Fruit fly (Drosophila melanogaster) whole organism, embryonic: ENCODE results near the gene pes.

ENCODE experiments used
- Asciz ChIP-seq: fragments of 200-800 bp; sonication (Bioruptor generic); optimal IDR thresholded peaks from 2 replicates; lab custom pipeline; 2017; ENCODE audit warnings: missing biosample characterization, mild to moderate bottlenecking, missing genetic modification characterization, missing genetic modification reagents
- CG11695 ChIP-seq: fragments of 200-800 bp; sonication (Bioruptor generic); IDR thresholded peaks from 3 replicates; pipeline ENCODE4 v1.3.6; 2022; ENCODE audit warnings: missing biosample characterization, missing genetic modification characterization
- CG12071 ChIP-seq: fragments of 200-800 bp; sonication (Bioruptor generic); optimal IDR thresholded peaks from 3 replicates; lab custom pipeline; 2018; ENCODE audit warnings: missing biosample characterization, mild to moderate bottlenecking, missing genetic modification characterization
- CG12219 ChIP-seq: fragments of 200-800 bp; sonication (Bioruptor generic); optimal IDR thresholded peaks from 3 replicates; lab custom pipeline; 2018; ENCODE audit warnings: missing biosample characterization, mild to moderate bottlenecking, missing genetic modification characterization
- CG12391 ChIP-seq: fragments of 200-800 bp; sonication (Bioruptor generic); optimal IDR thresholded peaks from 3 replicates; lab custom pipeline; 2018; ENCODE audit warnings: missing biosample characterization, mild to moderate bottlenecking, missing genetic modification characterization, moderate library complexity
- CG12744 ChIP-seq: fragments of 200-800 bp; sonication (Bioruptor generic); optimal IDR thresholded peaks from 2 replicates; lab custom pipeline; 2016; ENCODE audit warnings: missing biosample characterization, missing genetic modification characterization
- CG12769 ChIP-seq: fragments of 200-800 bp; sonication (Bioruptor generic); optimal IDR thresholded peaks from 2 replicates; lab custom pipeline; 2019; ENCODE audit warnings: missing biosample characterization, mild to moderate bottlenecking, missing genetic modification characterization, moderate library complexity
- CG15269 ChIP-seq: fragments of 200-800 bp; sonication (Bioruptor generic); optimal IDR thresholded peaks from 2 replicates; lab custom pipeline; 2018; ENCODE audit warnings: missing biosample characterization, mild to moderate bottlenecking, missing genetic modification characterization, moderate library complexity
- CG15696 ChIP-seq: fragments of 200-800 bp; sonication (Bioruptor generic); optimal IDR thresholded peaks from 2 replicates; lab custom pipeline; 2019; ENCODE audit warnings: missing biosample characterization, mild to moderate bottlenecking, missing genetic modification characterization, moderate library complexity
- CG17385 ChIP-seq: fragments of 200-800 bp; sonication (Bioruptor generic); optimal IDR thresholded peaks from 3 replicates; lab custom pipeline; 2018; ENCODE audit warnings: missing biosample characterization, mild to moderate bottlenecking, missing genetic modification characterization
- CG17568 ChIP-seq: fragments of 200-800 bp; sonication (Bioruptor generic); optimal IDR thresholded peaks from 2 replicates; lab custom pipeline; 2018; ENCODE audit warnings: missing biosample characterization, mild to moderate bottlenecking, missing genetic modification characterization, moderate library complexity
- CG2678 ChIP-seq: fragments of 200-800 bp; sonication (Bioruptor generic); optimal IDR thresholded peaks from 3 replicates; lab custom pipeline; 2019; ENCODE audit warnings: missing biosample characterization, mild to moderate bottlenecking, missing genetic modification characterization, moderate library complexity
- CG4617 ChIP-seq: fragments of 200-800 bp; sonication (Bioruptor generic); optimal IDR thresholded peaks from 3 replicates; lab custom pipeline; 2016; ENCODE audit warnings: missing biosample characterization, missing genetic modification characterization, borderline replicate concordance
- CG7556 ChIP-seq: fragments of 200-800 bp; sonication (Bioruptor generic); optimal IDR thresholded peaks from 2 replicates; lab custom pipeline; 2017; ENCODE audit warnings: missing biosample characterization, mild to moderate bottlenecking, missing genetic modification characterization
- CG7839 ChIP-seq: fragments of 200-800 bp; sonication (Bioruptor generic); optimal IDR thresholded peaks from 3 replicates; lab custom pipeline; 2018; ENCODE audit warnings: missing biosample characterization, mild to moderate bottlenecking, missing genetic modification characterization, moderate library complexity
- CG8290 ChIP-seq, 3 experiments: fragments of 200-800 bp; sonication (Bioruptor generic); optimal IDR thresholded peaks; 2 replicates each; lab custom pipeline; 2016 to 2019; ENCODE audit warnings: missing biosample characterization in 3 of 3, missing genetic modification characterization in 3 of 3, mild to moderate bottlenecking in 2 of 3, moderate library complexity in 1 of 3
- CG8944 ChIP-seq: fragments of 200-800 bp; sonication (Bioruptor generic); optimal IDR thresholded peaks from 3 replicates; lab custom pipeline; 2016; ENCODE audit warnings: missing biosample characterization, missing genetic modification characterization
- Camta ChIP-seq: fragments of 200-800 bp; sonication (Bioruptor generic); optimal IDR thresholded peaks from 2 replicates; lab custom pipeline; 2016; ENCODE audit warnings: missing biosample characterization, missing genetic modification characterization
- Dad ChIP-seq: fragments of 200-800 bp; sonication (Bioruptor generic); optimal IDR thresholded peaks from 3 replicates; lab custom pipeline; 2016; ENCODE audit warnings: missing biosample characterization, missing genetic modification characterization
- Dfd ChIP-seq, 2 experiments: fragments of >200 bp; optimal IDR thresholded peaks; 2 replicates each; lab custom pipeline; 2017; ENCODE audit warnings: missing biosample characterization in 2 of 2, missing genetic modification characterization in 2 of 2
- Doc2 ChIP-seq: fragments of 200-800 bp; sonication (Bioruptor generic); IDR thresholded peaks from 2 replicates; pipeline ENCODE4 v1.3.6; 2022; ENCODE audit warnings: missing biosample characterization, missing genetic modification characterization
- Gug ChIP-seq: fragments of 200-800 bp; sonication (Bioruptor generic); IDR thresholded peaks from 4 replicates; pipeline ENCODE4 v1.3.6; 2022; ENCODE audit warnings: missing biosample characterization, missing genetic modification characterization
- H15 ChIP-seq: fragments of 200-800 bp; sonication (Bioruptor generic); IDR thresholded peaks from 3 replicates; pipeline ENCODE4 v1.3.6; 2022; ENCODE audit warnings: missing biosample characterization, missing genetic modification characterization
- HLH3B ChIP-seq: fragments of 200-800 bp; sonication (Bioruptor generic); IDR thresholded peaks from 2 replicates; pipeline ENCODE4 v1.3.6; 2022; ENCODE audit warnings: missing biosample characterization, missing genetic modification characterization
- HLH4C ChIP-seq: fragments of 200-800 bp; sonication (Bioruptor generic); IDR thresholded peaks from 3 replicates; pipeline ENCODE4 v1.3.6; 2022; ENCODE audit warnings: missing biosample characterization, missing genetic modification characterization; ENCODE audit not compliant: partially characterized antibody
- Lhr ChIP-seq: fragments of 200-800 bp; sonication (Bioruptor generic); optimal IDR thresholded peaks from 3 replicates; lab custom pipeline; 2017; ENCODE audit warnings: mild to moderate bottlenecking, missing biosample characterization, missing genetic modification reagents, missing genetic modification characterization
- Med ChIP-seq: fragments of 200-800 bp; sonication (Bioruptor generic); peaks from one replicate; lab custom pipeline; 2016; ENCODE audit warnings: missing biosample characterization, missing genetic modification characterization, mild to moderate bottlenecking, inconsistent platforms, moderate library complexity
- Ptx1 ChIP-seq: fragments of 200-800 bp; sonication (Bioruptor generic); IDR thresholded peaks from 2 replicates; pipeline ENCODE4 v1.3.6; 2022; ENCODE audit warnings: missing biosample characterization, missing genetic modification characterization
- Ravus ChIP-seq: fragments of 200-800 bp; sonication (Bioruptor generic); IDR thresholded peaks from 2 replicates; pipeline ENCODE4 v1.3.6; 2022; ENCODE audit warnings: missing biosample characterization, missing genetic modification characterization
- Side ChIP-seq: fragments of 200-800 bp; sonication (Bioruptor generic); optimal IDR thresholded peaks from 2 replicates; lab custom pipeline; 2016; ENCODE audit warnings: missing biosample characterization, missing genetic modification characterization
- Xrp1 ChIP-seq: fragments of 200-800 bp; sonication (Bioruptor generic); IDR thresholded peaks from 2 replicates; pipeline ENCODE4 v1.3.6; 2022; ENCODE audit warnings: missing biosample characterization, missing genetic modification characterization
- bigmax ChIP-seq: fragments of 200-800 bp; sonication (Bioruptor generic); optimal IDR thresholded peaks from 2 replicates; lab custom pipeline; 2018; ENCODE audit warnings: missing biosample characterization, mild to moderate bottlenecking, missing genetic modification characterization
- cas ChIP-seq: fragments of 200-800 bp; sonication (Bioruptor generic); IDR thresholded peaks from 2 replicates; pipeline ENCODE4 v1.3.6; 2022; ENCODE audit warnings: missing biosample characterization, missing genetic modification characterization
- corto ChIP-seq: fragments of 200-800 bp; sonication (Bioruptor generic); optimal IDR thresholded peaks from 2 replicates; lab custom pipeline; 2016; ENCODE audit warnings: missing biosample characterization, mild to moderate bottlenecking, missing genetic modification characterization, moderate library complexity
- crol ChIP-seq: fragments of 200-800 bp; sonication (Bioruptor generic); IDR thresholded peaks from 2 replicates; pipeline ENCODE4 v1.3.6; 2022; ENCODE audit warnings: missing biosample characterization, missing genetic modification characterization
- dimm ChIP-seq: fragments of 200-800 bp; sonication (Bioruptor generic); IDR thresholded peaks from 2 replicates; pipeline ENCODE4 v1.3.6; 2022; ENCODE audit warnings: missing biosample characterization, missing genetic modification characterization
- dysf ChIP-seq: fragments of 200-800 bp; sonication (Bioruptor generic); IDR thresholded peaks from 3 replicates; pipeline ENCODE4 v1.3.6; 2022; ENCODE audit warnings: missing biosample characterization, missing genetic modification characterization
- fd96Cb ChIP-seq: fragments of 200-800 bp; sonication (Bioruptor generic); optimal IDR thresholded peaks from 2 replicates; lab custom pipeline; 2018; ENCODE audit warnings: missing biosample characterization, mild to moderate bottlenecking, missing genetic modification characterization, moderate library complexity
- gce ChIP-seq: fragments of 200-800 bp; sonication (Bioruptor generic); IDR thresholded peaks from 3 replicates; pipeline ENCODE4 v1.3.6; 2022; ENCODE audit warnings: missing biosample characterization, missing genetic modification characterization
- klu ChIP-seq: fragments of 200-800 bp; sonication (Bioruptor generic); IDR thresholded peaks from 2 replicates; pipeline ENCODE4 v1.3.6; 2022; ENCODE audit warnings: missing biosample characterization, missing genetic modification characterization
- nau ChIP-seq: fragments of 200-800 bp; sonication (Bioruptor generic); optimal IDR thresholded peaks from 3 replicates; lab custom pipeline; 2017; ENCODE audit warnings: missing biosample characterization, mild to moderate bottlenecking, missing genetic modification characterization, missing genetic modification reagents
- onecut ChIP-seq: fragments of 200-800 bp; sonication (Bioruptor generic); IDR thresholded peaks from 2 replicates; pipeline ENCODE4 v1.3.6; 2022; ENCODE audit warnings: missing biosample characterization, missing genetic modification characterization
- org-1 ChIP-seq: fragments of 200-800 bp; sonication (Bioruptor generic); optimal IDR thresholded peaks from 2 replicates; lab custom pipeline; 2017; ENCODE audit warnings: missing biosample characterization, missing genetic modification characterization
- pan ChIP-seq, 4 experiments: fragments of >200 bp in 3 of 4; fragments of 200-800 bp in 1 of 4; sonication (Bioruptor generic) in 1 of 4; optimal IDR thresholded peaks in 3 of 4; IDR thresholded peaks in 1 of 4; 2 replicates each; pipeline versions ENCODE4 v1.3.6 to Lab custom; 2017 to 2022; ENCODE audit warnings: missing biosample characterization in 2 of 4, missing genetic modification characterization in 2 of 4, mixed read lengths in 1 of 4
- pho ChIP-seq: fragments of 200-800 bp; sonication (Bioruptor generic); optimal IDR thresholded peaks from 2 replicates; lab custom pipeline; 2016; ENCODE audit warnings: missing biosample characterization, missing genetic modification characterization
- phol ChIP-seq: fragments of 200-800 bp; sonication (Bioruptor generic); optimal IDR thresholded peaks from 3 replicates; lab custom pipeline; 2018; ENCODE audit warnings: missing biosample characterization, mild to moderate bottlenecking, missing genetic modification characterization, moderate library complexity
- so ChIP-seq: fragments of 200-800 bp; sonication (Bioruptor generic); IDR thresholded peaks from 3 replicates; pipeline ENCODE4 v1.3.6; 2022; ENCODE audit warnings: missing biosample characterization, missing genetic modification characterization
- stwl ChIP-seq: fragments of 200-800 bp; sonication (Bioruptor generic); optimal IDR thresholded peaks from 3 replicates; lab custom pipeline; 2018; ENCODE audit warnings: missing biosample characterization, mild to moderate bottlenecking, missing genetic modification characterization, moderate library complexity
- tap ChIP-seq: fragments of 200-800 bp; optimal IDR thresholded peaks from 3 replicates; lab custom pipeline; 2019; ENCODE audit warnings: missing biosample characterization, mild to moderate bottlenecking, missing genetic modification characterization, moderate library complexity
- tgo ChIP-seq: fragments of 200-800 bp; sonication (Bioruptor generic); IDR thresholded peaks from 3 replicates; pipeline ENCODE4 v1.3.6; 2022; ENCODE audit warnings: missing biosample characterization, missing genetic modification characterization

pes gene

DNA sequence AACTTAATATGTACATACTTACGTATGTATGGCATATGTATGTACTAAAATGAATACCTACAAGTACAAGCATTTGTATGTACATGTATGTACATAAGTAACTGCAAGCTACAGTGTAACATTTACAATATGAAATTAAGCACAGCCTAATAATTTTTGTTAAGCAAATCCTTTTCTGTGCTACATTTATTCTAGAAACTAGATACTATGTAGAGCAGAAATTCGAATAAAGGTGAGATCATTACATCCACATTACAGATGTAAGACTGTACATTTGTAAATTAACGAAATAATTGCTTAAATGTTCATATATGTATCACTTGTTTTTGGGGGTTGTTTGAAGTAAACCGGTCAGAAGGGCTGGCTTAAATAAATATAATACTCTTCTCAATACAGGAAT is 2.0 kb downstream of the pes start (continued):
- peak; percentile 48 for TF ChIP-seq CG2678 (tag; lab: Kevin White, UChicago)
- TF ChIP-seq corto (GFP tag; lab: Kevin White, UChicago), result no peak
- TF ChIP-seq dysf, result peak; percentile 52
- peak; percentile 33 for TF ChIP-seq Asciz
- TF ChIP-seq CG8290 (GFP tag; optimal IDR thresholded peaks at IDR 0.05; lab: Kevin White, UChicago), result no peak
- peak in 1 of 2 experiments; percentile 11 for TF ChIP-seq CG8290 (tag; optimal IDR thresholded peaks at IDR 0.05; lab: Kevin White, UChicago)
- peak; percentile 3 for TF ChIP-seq CG7556 (GFP tag; lab: Kevin White, UChicago)
- TF ChIP-seq CG7839, result peak; percentile 8
- no peak for TF ChIP-seq Camta (GFP tag; lab: Kevin White, UChicago)
- peak; percentile 4 for TF ChIP-seq phol (tag; lab: Kevin White, UChicago)
- TF ChIP-seq dimm, result no peak
- no peak for TF ChIP-seq Dad (GFP tag; lab: Kevin White, UChicago)
- no peak for TF ChIP-seq klu
- TF ChIP-seq CG8944 (GFP tag; lab: Kevin White, UChicago), result no peak
- no peak for TF ChIP-seq tap (tag; lab: Kevin White, UChicago)
- TF ChIP-seq Lhr (GFP tag; lab: Kevin White, UChicago), result no peak
- no peak for TF ChIP-seq org-1 (GFP tag; lab: Kevin White, UChicago)
- TF ChIP-seq bigmax, result no peak
- peak; percentile 13 for TF ChIP-seq CG12744
- no peak for TF ChIP-seq crol (GFP tag; lab: Robert Waterston, UW)
- TF ChIP-seq Med (GFP tag; lab: Kevin White, UChicago), result peak; percentile 39
- TF ChIP-seq CG4617 (GFP tag; lab: Kevin White, UChicago), result no peak
- no peak for TF ChIP-seq Doc2 (GFP tag; lab: Robert Waterston, UW)
- TF ChIP-seq CG15696, result no peak
- peak; percentile 38 for TF ChIP-seq CG12769 (tag; lab: Kevin White, UChicago)
- peak; percentile 12 for TF ChIP-seq CG17568
- TF ChIP-seq onecut, result no peak
- no peak for TF ChIP-seq stwl (tag; lab: Kevin White, UChicago)
- TF ChIP-seq H15 (GFP tag; lab: Robert Waterston, UW), result no peak
- peak; percentile 50; the same call in 1 of the 2 replicates for TF ChIP-seq Ptx1 (GFP tag; lab: Robert Waterston, UW)
- peak; percentile 21; the same call in 1 of the 3 replicates for TF ChIP-seq CG11695 (GFP tag; lab: Robert Waterston, UW)
- peak; percentile 32 for TF ChIP-seq CG12391
- TF ChIP-seq CG12219 (GFP tag; lab: Kevin White, UChicago), result peak; percentile 9
- TF ChIP-seq Xrp1 (GFP tag; lab: Robert Waterston, UW), result peak; percentile 43; the same call in 1 of the 2 replicates
- TF ChIP-seq gce, result no peak
- no peak for TF ChIP-seq HLH3B
- peak; percentile 19; the same call in 1 of the 3 replicates for TF ChIP-seq tgo (GFP tag; lab: Robert Waterston, UW)
- TF ChIP-seq nau (GFP tag; lab: Kevin White, UChicago), result no peak
- TF ChIP-seq so (GFP tag; lab: Robert Waterston, UW), result no peak
- TF ChIP-seq CG12071 (GFP tag; lab: Kevin White, UChicago), result no peak
- no peak for TF ChIP-seq pho (GFP tag; lab: Kevin White, UChicago)
- peak; percentile 33 for TF ChIP-seq CG17385 (GFP tag; lab: Kevin White, UChicago)
- TF ChIP-seq CG15269 (tag; lab: Kevin White, UChicago), result peak; percentile 58
- TF ChIP-seq Ravus, result no peak
- TF ChIP-seq HLH4C (GFP tag; lab: Robert Waterston, UW), result no peak
- no peak for TF ChIP-seq pan (optimal IDR thresholded peaks at IDR 0.05; lab: Kevin White, UChicago)
- peak in 1 of 2 experiments; percentile 42 for TF ChIP-seq pan (GFP tag; optimal IDR thresholded peaks at IDR 0.05 in 1 of 2, IDR thresholded peaks at IDR 0.05 in 1 of 2)
- no peak for TF ChIP-seq Gug (GFP tag; lab: Robert Waterston, UW)
- TF ChIP-seq Side (GFP tag; lab: Kevin White, UChicago), result no peak
- no peak for TF ChIP-seq Dfd (GFP tag; optimal IDR thresholded peaks at IDR 0.05; lab: Kevin White, UChicago)
- TF ChIP-seq fd96Cb (tag; lab: Kevin White, UChicago), result peak; percentile 7
- no peak for TF ChIP-seq cas (GFP tag; lab: Robert Waterston, UW)
